Worm (Caenorhabditis elegans) whole organism, L1 larva: ENCODE measurements around the gene cbd-1.

Experiments
- alr-1 ChIP-seq: fragments of 200-800 bp; sonication (Bioruptor generic); optimal IDR thresholded peaks from 2 replicates; lab custom pipeline; 2018; ENCODE audit warnings: borderline replicate concordance, mild to moderate bottlenecking, missing genetic modification characterization, missing compliant biosample characterization
- aly-2 ChIP-seq: fragments of 150-350 bp; optimal IDR thresholded peaks from 2 replicates; lab custom pipeline; 2014; ENCODE audit warnings: missing biosample characterization, missing genetic modification characterization
- ama-1 ChIP-seq: fragments of 150-350 bp; optimal IDR thresholded peaks from 2 replicates; lab custom pipeline; 2014
- blmp-1 ChIP-seq: fragments of 150-350 bp; optimal IDR thresholded peaks from 2 replicates; lab custom pipeline; 2014; ENCODE audit warnings: missing biosample characterization, missing genetic modification characterization
- ceh-82 ChIP-seq, 3 experiments: fragments of 150-350 bp in 1 of 3; sonication (generic microtip) in 2 of 3; optimal IDR thresholded peaks; 2 replicates each; lab custom pipeline; 2014 to 2017; ENCODE audit warnings: missing biosample characterization in 3 of 3, missing genetic modification characterization in 3 of 3
- ceh-88 ChIP-seq: fragments of 200-800 bp; sonication (Bioruptor generic); IDR thresholded peaks from 2 replicates; pipeline ENCODE4 v1.3.6; 2022; ENCODE audit warnings: missing genetic modification characterization, missing compliant biosample characterization
- dsc-1 ChIP-seq: sonication (generic microtip); optimal IDR thresholded peaks from 2 replicates; lab custom pipeline; 2016; ENCODE audit warnings: mild to moderate bottlenecking, missing genetic modification characterization, missing compliant biosample characterization
- efl-1 ChIP-seq, 4 experiments: fragments of 150-350 bp; optimal IDR thresholded peaks in 3 of 4; peaks in 1 of 4; 1 replicate in 1 of 4; 2 replicates in 3 of 4; lab custom pipeline; 2014; ENCODE audit warnings: missing biosample characterization in 2 of 4, missing genetic modification characterization in 2 of 4, missing genetic modification reagents in 2 of 4
- efl-3 ChIP-seq: fragments of 200-800 bp; sonication (Bioruptor generic); optimal IDR thresholded peaks from 2 replicates; lab custom pipeline; 2018; ENCODE audit warnings: mild to moderate bottlenecking, missing genetic modification characterization, missing compliant biosample characterization
- elt-3 ChIP-seq, 6 experiments: fragments of 150-350 bp in 1 of 6; sonication (generic microtip); optimal IDR thresholded peaks; 2 replicates each; lab custom pipeline; 2017 to 2018; ENCODE audit warnings: missing biosample characterization in 6 of 6, missing genetic modification characterization in 6 of 6, inconsistent platforms in 1 of 6
- ets-5 ChIP-seq: fragments of 200-800 bp; sonication (Bioruptor generic); IDR thresholded peaks from 2 replicates; pipeline ENCODE4 v1.3.6; 2022; ENCODE audit warnings: missing genetic modification characterization, missing compliant biosample characterization
- fkh-10 ChIP-seq: sonication (generic microtip); optimal IDR thresholded peaks from 2 replicates; lab custom pipeline; 2017; ENCODE audit warnings: missing biosample characterization, missing genetic modification reagents, missing genetic modification characterization
- fkh-8 ChIP-seq: sonication (generic microtip); optimal IDR thresholded peaks from 2 replicates; lab custom pipeline; 2016; ENCODE audit warnings: mild to moderate bottlenecking, missing genetic modification characterization, missing compliant biosample characterization
- fos-1 ChIP-seq: fragments of 150-350 bp; optimal IDR thresholded peaks from 2 replicates; lab custom pipeline; 2014; ENCODE audit warnings: missing biosample characterization, missing genetic modification characterization
- isw-1 ChIP-seq: fragments of 200-800 bp; sonication (Bioruptor generic); IDR thresholded peaks from 2 replicates; pipeline ENCODE4 v1.3.6; 2022; ENCODE audit warnings: missing genetic modification characterization, missing compliant biosample characterization
- lin-14 ChIP-seq: fragments of 200-800 bp; sonication (Bioruptor generic); optimal IDR thresholded peaks from 2 replicates; lab custom pipeline; 2018; ENCODE audit warnings: mild to moderate bottlenecking, missing genetic modification characterization, moderate library complexity, missing compliant biosample characterization
- lin-35 ChIP-seq, 2 experiments: fragments of 150-350 bp; optimal IDR thresholded peaks; 2 replicates each; lab custom pipeline; 2014; ENCODE audit warnings: missing biosample characterization in 2 of 2, missing genetic modification characterization in 2 of 2, missing genetic modification reagents in 2 of 2
- lin-39 ChIP-seq: fragments of 150-350 bp; optimal IDR thresholded peaks from 2 replicates; lab custom pipeline; 2014; ENCODE audit warnings: missing biosample characterization, missing genetic modification reagents, missing genetic modification characterization
- lir-3 ChIP-seq: sonication (generic microtip); optimal IDR thresholded peaks from 2 replicates; lab custom pipeline; 2016; ENCODE audit warnings: mild to moderate bottlenecking, missing genetic modification characterization, moderate library complexity, missing compliant biosample characterization; ENCODE audit not compliant: poor library complexity
- lsy-2 ChIP-seq, 2 experiments: fragments of 150-350 bp; optimal IDR thresholded peaks; 2 replicates each; lab custom pipeline; 2014; ENCODE audit warnings: missing biosample characterization in 2 of 2, missing genetic modification characterization in 2 of 2
- mef-2 ChIP-seq: fragments of 150-350 bp; optimal IDR thresholded peaks from 2 replicates; lab custom pipeline; 2014; ENCODE audit warnings: missing biosample characterization, missing genetic modification characterization
- nhr-237 ChIP-seq: fragments of 150-350 bp; optimal IDR thresholded peaks from 2 replicates; lab custom pipeline; 2014; ENCODE audit warnings: missing biosample characterization, missing genetic modification characterization
- nhr-47 ChIP-seq: sonication (generic microtip); optimal IDR thresholded peaks from 2 replicates; lab custom pipeline; 2016; ENCODE audit warnings: mild to moderate bottlenecking, missing genetic modification characterization, moderate library complexity, missing compliant biosample characterization
- nhr-71 ChIP-seq: sonication (generic microtip); optimal IDR thresholded peaks from 2 replicates; lab custom pipeline; 2016; ENCODE audit warnings: mild to moderate bottlenecking, missing genetic modification characterization, moderate library complexity, missing compliant biosample characterization
- nhr-76 ChIP-seq: sonication (generic microtip); optimal IDR thresholded peaks from 2 replicates; lab custom pipeline; 2017; ENCODE audit warnings: missing biosample characterization, missing genetic modification characterization
- nhr-84 ChIP-seq: sonication (generic microtip); optimal IDR thresholded peaks from 2 replicates; lab custom pipeline; 2017; ENCODE audit warnings: missing biosample characterization, missing genetic modification characterization
- nhr-85 ChIP-seq: sonication (generic microtip); peaks from one replicate; lab custom pipeline; 2016; ENCODE audit warnings: missing genetic modification characterization, inconsistent platforms, missing compliant biosample characterization
- rnt-1 ChIP-seq: sonication (generic microtip); optimal IDR thresholded peaks from 2 replicates; lab custom pipeline; 2016; ENCODE audit warnings: mild to moderate bottlenecking, missing genetic modification characterization, moderate library complexity, missing compliant biosample characterization
- snu-23 ChIP-seq: sonication (generic microtip); optimal IDR thresholded peaks from 2 replicates; lab custom pipeline; 2016; ENCODE audit warnings: missing genetic modification characterization, missing compliant biosample characterization
- sox-4 ChIP-seq: sonication (generic microtip); optimal IDR thresholded peaks from 2 replicates; lab custom pipeline; 2016; ENCODE audit warnings: missing genetic modification characterization, missing compliant biosample characterization
- tlp-1 ChIP-seq: fragments of 150-350 bp; optimal IDR thresholded peaks from 2 replicates; lab custom pipeline; 2014; ENCODE audit warnings: missing biosample characterization, missing genetic modification characterization
- unc-30 ChIP-seq: sonication (generic microtip); optimal IDR thresholded peaks from 2 replicates; lab custom pipeline; 2017; ENCODE audit warnings: missing biosample characterization, missing genetic modification characterization
- unc-86 ChIP-seq: sonication (generic microtip); optimal IDR thresholded peaks from 2 replicates; lab custom pipeline; 2016; ENCODE audit warnings: missing genetic modification characterization, missing compliant biosample characterization
- vab-15 ChIP-seq: sonication (generic microtip); optimal IDR thresholded peaks from 2 replicates; lab custom pipeline; 2017; ENCODE audit warnings: missing genotype, mild to moderate bottlenecking, missing genetic modification characterization, missing compliant biosample characterization
- xbp-1 ChIP-seq: sonication (generic microtip); optimal IDR thresholded peaks from 2 replicates; lab custom pipeline; 2016; ENCODE audit warnings: missing genetic modification characterization, missing compliant biosample characterization
- zag-1 ChIP-seq: fragments of 150-350 bp; optimal IDR thresholded peaks from 2 replicates; lab custom pipeline; 2014; ENCODE audit warnings: missing biosample characterization, missing genetic modification characterization
- ztf-4 ChIP-seq: fragments of 150-350 bp; optimal IDR thresholded peaks from 2 replicates; lab custom pipeline; 2014; ENCODE audit warnings: missing biosample characterization, missing genetic modification characterization

cbd-1 gene

ce11 chrIV:11340735-11341443 is 31.9 kb upstream of the cbd-1 start:
- TF ChIP-seq rnt-1 (tag; lab: Kevin White, UChicago) (no peak), fkh-10 (GFP tag; lab: Kevin White, UChicago) (no peak), lin-39 (tag; lab: Kevin White, UChicago) (no peak), nhr-237 (no peak), ama-1 (lab: Kevin White, UChicago) (no peak), sox-4 (tag; lab: Kevin White, UChicago) (no peak), tlp-1 (tag; lab: Kevin White, UChicago) (no peak), efl-1 (optimal IDR thresholded peaks at IDR 0.05; lab: Kevin White, UChicago) (no peak), efl-1 (GFP tag; optimal IDR thresholded peaks at IDR 0.05 in 1 of 2; lab: Kevin White, UChicago) (no peak), nhr-85 (tag; lab: Kevin White, UChicago) (no peak), ztf-4 (no peak), unc-30 (tag; lab: Kevin White, UChicago) (no peak), ets-5 (GFP tag; lab: Robert Waterston, UW) (no peak), nhr-76 (tag; lab: Kevin White, UChicago) (no peak), nhr-47 (tag; lab: Kevin White, UChicago) (no peak), zag-1 (tag; lab: Kevin White, UChicago) (no peak), nhr-84 (tag; lab: Kevin White, UChicago) (no peak)
- TF ChIP-seq, all 84 proteins: peak for 0

ce11 chrIV:11344288-11344687 is 28.5 kb upstream of the cbd-1 start:
- TF ChIP-seq elt-3 (tag; optimal IDR thresholded peaks at IDR 0.05; lab: Kevin White, UChicago) (no peak), lir-3 (tag; lab: Kevin White, UChicago) (no peak), alr-1 (tag; lab: Kevin White, UChicago) (peak; percentile 94), nhr-71 (tag; lab: Kevin White, UChicago) (no peak), isw-1 (GFP tag; lab: Robert Waterston, UW) (no peak), aly-2 (tag; lab: Kevin White, UChicago) (no peak)

- TF ChIP-seq nhr-47 (tag; lab: Kevin White, UChicago) (peak; percentile 11), dsc-1 (tag; lab: Kevin White, UChicago) (peak; percentile 63), lin-35 (GFP tag; optimal IDR thresholded peaks at IDR 0.05; lab: Kevin White, UChicago) (no peak), mef-2 (peak; percentile 6), xbp-1 (no peak), fkh-8 (tag; lab: Kevin White, UChicago) (peak; percentile 57), fkh-10 (GFP tag; lab: Kevin White, UChicago) (no peak)
These were observed 25.5 kb upstream of the cbd-1 start for ce11 chrIV:11347275-11347674.

- no peak for TF ChIP-seq unc-86 (tag; lab: Kevin White, UChicago)
- peak; percentile 34 for TF ChIP-seq lin-14 (GFP tag; lab: Kevin White, UChicago)
- no peak for TF ChIP-seq blmp-1
- TF ChIP-seq ceh-88 (GFP tag; lab: Robert Waterston, UW) = no peak
- TF ChIP-seq fos-1 (tag; lab: Kevin White, UChicago) = no peak
These were observed 24.0 kb upstream of the cbd-1 start for ce11 chrIV:11348822-11349221.

- TF ChIP-seq vab-15 (tag; lab: Kevin White, UChicago) (no peak), snu-23 (GFP tag; lab: Kevin White, UChicago) (no peak), ceh-82 (tag; optimal IDR thresholded peaks at IDR 0.05; lab: Kevin White, UChicago) (peak in 1 of 3 experiments; percentile 1), nhr-47 (tag; lab: Kevin White, UChicago) (peak; percentile 53), lin-14 (GFP tag; lab: Kevin White, UChicago) (peak; percentile 62), lsy-2 (tag; optimal IDR thresholded peaks at IDR 0.05; lab: Kevin White, UChicago) (peak; percentile 0 to 28), unc-86 (tag; lab: Kevin White, UChicago) (peak; percentile 7), mef-2 (peak; percentile 7), dsc-1 (tag; lab: Kevin White, UChicago) (peak; percentile 55), nhr-71 (tag; lab: Kevin White, UChicago) (peak; percentile 37), efl-3 (GFP tag; lab: Kevin White, UChicago) (no peak), sox-4 (tag; lab: Kevin White, UChicago) (no peak)
These were observed 23.0 kb upstream of the cbd-1 start for ce11 chrIV:11349747-11350146.
